Fruit fly (Drosophila melanogaster) whole organism, embryonic: ENCODE measurements around the gene sdt.

ENCODE experiments used
- ATbp ChIP-seq: fragments of 200-800 bp; sonication (Bioruptor generic); optimal IDR thresholded peaks from 2 replicates; lab custom pipeline; 2017; ENCODE audit warnings: missing biosample characterization, mild to moderate bottlenecking, missing genetic modification characterization, missing genetic modification reagents
- Adf1 ChIP-seq: fragments of 200-800 bp; sonication (Bioruptor generic); IDR thresholded peaks from 2 replicates; pipeline ENCODE4 v1.3.6; 2022; ENCODE audit warnings: missing biosample characterization, missing genetic modification characterization
- Asciz ChIP-seq: fragments of 200-800 bp; sonication (Bioruptor generic); optimal IDR thresholded peaks from 2 replicates; lab custom pipeline; 2017; ENCODE audit warnings: missing biosample characterization, mild to moderate bottlenecking, missing genetic modification characterization, missing genetic modification reagents
- Blimp-1 ChIP-seq: fragments of 200-800 bp; sonication (Bioruptor generic); optimal IDR thresholded peaks from 3 replicates; lab custom pipeline; 2018; ENCODE audit warnings: missing biosample characterization, missing genetic modification characterization, mild to moderate bottlenecking, moderate library complexity, missing genetic modification reagents
- CG10959 ChIP-seq: fragments of 200-800 bp; sonication (Bioruptor generic); IDR thresholded peaks from 2 replicates; pipeline ENCODE4 v1.3.6; 2022; ENCODE audit warnings: missing biosample characterization, missing genetic modification characterization
- CG11695 ChIP-seq: fragments of 200-800 bp; sonication (Bioruptor generic); IDR thresholded peaks from 3 replicates; pipeline ENCODE4 v1.3.6; 2022; ENCODE audit warnings: missing biosample characterization, missing genetic modification characterization
- CG12769 ChIP-seq: fragments of 200-800 bp; sonication (Bioruptor generic); optimal IDR thresholded peaks from 2 replicates; lab custom pipeline; 2019; ENCODE audit warnings: missing biosample characterization, mild to moderate bottlenecking, missing genetic modification characterization, moderate library complexity
- CG13287 ChIP-seq: fragments of 200-800 bp; sonication (Bioruptor generic); IDR thresholded peaks from 2 replicates; pipeline ENCODE4 v1.3.6; 2022; ENCODE audit warnings: missing biosample characterization, missing genetic modification characterization; ENCODE audit not compliant: partially characterized antibody
- CG13775 ChIP-seq: fragments of 200-800 bp; sonication (Bioruptor generic); optimal IDR thresholded peaks from 3 replicates; lab custom pipeline; 2017; ENCODE audit warnings: missing biosample characterization, mild to moderate bottlenecking, missing genetic modification characterization
- CG14014 ChIP-seq: fragments of 200-800 bp; sonication (Bioruptor generic); IDR thresholded peaks from 2 replicates; pipeline ENCODE4 v1.3.6; 2022; ENCODE audit warnings: missing biosample characterization, missing genetic modification characterization
- CG15514 ChIP-seq: fragments of 200-800 bp; sonication (Bioruptor generic); optimal IDR thresholded peaks from 3 replicates; lab custom pipeline; 2017; ENCODE audit warnings: missing biosample characterization, missing genetic modification characterization, mild to moderate bottlenecking, moderate library complexity, missing genetic modification reagents
- CG17186 ChIP-seq: fragments of 200-800 bp; sonication (Bioruptor generic); optimal IDR thresholded peaks from 3 replicates; lab custom pipeline; 2017; ENCODE audit warnings: missing biosample characterization, missing genetic modification reagents, missing genetic modification characterization
- CG1792 ChIP-seq: fragments of 200-800 bp; sonication (Bioruptor generic); optimal IDR thresholded peaks from 2 replicates; lab custom pipeline; 2016; ENCODE audit warnings: missing biosample characterization, missing genetic modification characterization
- CG3407 ChIP-seq: fragments of 200-800 bp; sonication (Bioruptor generic); optimal IDR thresholded peaks from 2 replicates; lab custom pipeline; 2018; ENCODE audit warnings: missing biosample characterization, mild to moderate bottlenecking, missing genetic modification characterization
- CG34224 ChIP-seq: fragments of 200-800 bp; sonication (Bioruptor generic); IDR thresholded peaks from 3 replicates; pipeline ENCODE4 v1.3.6; 2022; ENCODE audit warnings: missing biosample characterization, missing genetic modification characterization; ENCODE audit not compliant: partially characterized antibody
- CG4328 ChIP-seq: fragments of 200-800 bp; sonication (Bioruptor generic); optimal IDR thresholded peaks from 3 replicates; lab custom pipeline; 2017; ENCODE audit warnings: missing biosample characterization, missing genetic modification reagents, missing genetic modification characterization
- CG7786 ChIP-seq: fragments of 200-800 bp; sonication (Bioruptor generic); optimal IDR thresholded peaks from 2 replicates; lab custom pipeline; 2016; ENCODE audit warnings: missing biosample characterization, missing genetic modification characterization
- CG8281 ChIP-seq: fragments of 200-800 bp; sonication (Bioruptor generic); optimal IDR thresholded peaks from 2 replicates; lab custom pipeline; 2018; ENCODE audit warnings: missing biosample characterization, mild to moderate bottlenecking, missing genetic modification characterization, moderate library complexity
- CG8359 ChIP-seq: fragments of 200-800 bp; sonication (Bioruptor generic); optimal IDR thresholded peaks from 2 replicates; lab custom pipeline; 2017; ENCODE audit warnings: missing biosample characterization, mild to moderate bottlenecking, missing genetic modification characterization, borderline replicate concordance
- CG9215 ChIP-seq: fragments of 200-800 bp; sonication (Bioruptor generic); IDR thresholded peaks from 2 replicates; pipeline ENCODE4 v1.3.6; 2022; ENCODE audit warnings: missing biosample characterization, missing genetic modification characterization
- CHES-1-like ChIP-seq: fragments of 200-800 bp; sonication (Bioruptor generic); optimal IDR thresholded peaks from 2 replicates; lab custom pipeline; 2016; ENCODE audit warnings: missing biosample characterization, missing genetic modification characterization
- D19A ChIP-seq: fragments of 200-800 bp; optimal IDR thresholded peaks from 3 replicates; lab custom pipeline; 2019; ENCODE audit warnings: missing biosample characterization, mild to moderate bottlenecking, missing genetic modification characterization, moderate library complexity
- E2f1 ChIP-seq: fragments of 200-800 bp; sonication (Bioruptor generic); IDR thresholded peaks from 2 replicates; pipeline ENCODE4 v1.3.6; 2022; ENCODE audit warnings: missing biosample characterization, missing genetic modification characterization
- H15 ChIP-seq: fragments of 200-800 bp; sonication (Bioruptor generic); IDR thresholded peaks from 3 replicates; pipeline ENCODE4 v1.3.6; 2022; ENCODE audit warnings: missing biosample characterization, missing genetic modification characterization
- H2.0 ChIP-seq: fragments of 200-800 bp; sonication (Bioruptor generic); IDR thresholded peaks from 2 replicates; pipeline ENCODE4 v1.3.6; 2022; ENCODE audit warnings: missing biosample characterization, missing genetic modification characterization
- HLH54F ChIP-seq: fragments of 200-800 bp; sonication (Bioruptor generic); optimal IDR thresholded peaks from 3 replicates; lab custom pipeline; 2016; ENCODE audit warnings: missing biosample characterization, missing genetic modification characterization
- Lim3 ChIP-seq: fragments of 200-800 bp; sonication (Bioruptor generic); IDR thresholded peaks from 2 replicates; pipeline ENCODE4 v1.3.6; 2022; ENCODE audit warnings: missing biosample characterization, missing genetic modification characterization
- Mrtf ChIP-seq: fragments of 200-800 bp; sonication (Bioruptor generic); IDR thresholded peaks from 3 replicates; pipeline ENCODE4 v1.3.6; 2022; ENCODE audit warnings: missing biosample characterization, missing genetic modification characterization
- Rfx ChIP-seq: fragments of 200-800 bp; sonication (Bioruptor generic); IDR thresholded peaks from 2 replicates; pipeline ENCODE4 v1.3.6; 2022; ENCODE audit warnings: missing biosample characterization, missing genetic modification characterization
- Sry-δ ChIP-seq: fragments of 200-800 bp; sonication (Bioruptor generic); optimal IDR thresholded peaks from 2 replicates; lab custom pipeline; 2016; ENCODE audit warnings: missing biosample characterization, missing genetic modification characterization
- Ssrp ChIP-seq: fragments of 200-800 bp; sonication (Bioruptor generic); optimal IDR thresholded peaks from 2 replicates; lab custom pipeline; 2018; ENCODE audit warnings: missing biosample characterization, mild to moderate bottlenecking, missing genetic modification characterization, moderate library complexity
- YL-1 ChIP-seq: fragments of 200-800 bp; sonication (Bioruptor generic); optimal IDR thresholded peaks from 3 replicates; lab custom pipeline; 2017; ENCODE audit warnings: missing biosample characterization, mild to moderate bottlenecking, missing genetic modification characterization
- abd-A ChIP-seq: fragments of 200-800 bp; sonication (Bioruptor generic); optimal IDR thresholded peaks from 3 replicates; lab custom pipeline; 2019; ENCODE audit warnings: missing biosample characterization, mild to moderate bottlenecking, missing genetic modification characterization, moderate library complexity
- bcd ChIP-seq: fragments of 200-800 bp; sonication (Bioruptor generic); optimal IDR thresholded peaks from 2 replicates; lab custom pipeline; 2017; ENCODE audit warnings: missing biosample characterization, mild to moderate bottlenecking, missing genetic modification characterization
- bigmax ChIP-seq: fragments of 200-800 bp; sonication (Bioruptor generic); optimal IDR thresholded peaks from 2 replicates; lab custom pipeline; 2018; ENCODE audit warnings: missing biosample characterization, mild to moderate bottlenecking, missing genetic modification characterization
- btn ChIP-seq: fragments of 200-800 bp; sonication (Bioruptor generic); optimal IDR thresholded peaks from 2 replicates; lab custom pipeline; 2016; ENCODE audit warnings: missing biosample characterization, missing genetic modification characterization
- ci ChIP-seq: fragments of 200-800 bp; sonication (Bioruptor generic); IDR thresholded peaks from 3 replicates; pipeline ENCODE4 v1.3.6; 2022; ENCODE audit warnings: missing biosample characterization, missing genetic modification characterization
- crc ChIP-seq: fragments of 200-800 bp; sonication (Bioruptor generic); optimal IDR thresholded peaks from 2 replicates; lab custom pipeline; 2016; ENCODE audit warnings: missing biosample characterization, missing genetic modification characterization
- dpn ChIP-seq, 2 experiments: fragments of 200-800 bp; sonication (Bioruptor generic); optimal IDR thresholded peaks; 3 replicates each; lab custom pipeline; 2016; ENCODE audit warnings: missing biosample characterization in 2 of 2, missing genetic modification characterization in 2 of 2
- grau ChIP-seq: fragments of 200-800 bp; optimal IDR thresholded peaks from 3 replicates; lab custom pipeline; 2019; ENCODE audit warnings: missing biosample characterization, mild to moderate bottlenecking, missing genetic modification characterization, moderate library complexity
- hth ChIP-seq: fragments of >200 bp; optimal IDR thresholded peaks from 2 replicates; lab custom pipeline; 2017; ENCODE audit warnings: inconsistent platforms
- inv ChIP-seq: fragments of 200-800 bp; sonication (Bioruptor generic); IDR thresholded peaks from 2 replicates; pipeline ENCODE4 v1.3.6; 2022; ENCODE audit warnings: missing biosample characterization, missing genetic modification characterization; ENCODE audit not compliant: partially characterized antibody
- kni ChIP-seq: fragments of 200-800 bp; sonication (Bioruptor generic); optimal IDR thresholded peaks from 3 replicates; lab custom pipeline; 2017; ENCODE audit warnings: mild to moderate bottlenecking, missing biosample characterization, missing genetic modification reagents, missing genetic modification characterization
- luna ChIP-seq: fragments of 200-800 bp; sonication (Bioruptor generic); optimal IDR thresholded peaks from 2 replicates; lab custom pipeline; 2016; ENCODE audit warnings: missing biosample characterization, missing genetic modification characterization
- nom ChIP-seq: fragments of 200-800 bp; sonication (Bioruptor generic); optimal IDR thresholded peaks from 2 replicates; lab custom pipeline; 2017; ENCODE audit warnings: missing biosample characterization, missing genetic modification characterization, mild to moderate bottlenecking, moderate library complexity, missing genetic modification reagents
- sc ChIP-seq, 3 experiments: fragments of >200 bp in 2 of 3; fragments of 200-800 bp in 1 of 3; sonication (Bioruptor generic) in 1 of 3; optimal IDR thresholded peaks; 2 replicates in 2 of 3; 3 replicates in 1 of 3; lab custom pipeline; 2017; ENCODE audit warnings: mild to moderate bottlenecking in 1 of 3, missing biosample characterization in 1 of 3, missing genetic modification characterization in 1 of 3, missing genetic modification reagents in 1 of 3
- unc-4 ChIP-seq: fragments of 200-800 bp; sonication (Bioruptor generic); IDR thresholded peaks from 2 replicates; pipeline ENCODE4 v1.3.6; 2022; ENCODE audit warnings: missing biosample characterization, missing genetic modification characterization; ENCODE audit not compliant: partially characterized antibody
- vnd ChIP-seq: fragments of 200-800 bp; sonication (Bioruptor generic); IDR thresholded peaks from 3 replicates; pipeline ENCODE4 v1.3.6; 2022; ENCODE audit warnings: missing biosample characterization, missing genetic modification characterization; ENCODE audit not compliant: partially characterized antibody
- zen2 ChIP-seq: fragments of 200-800 bp; sonication (Bioruptor generic); IDR thresholded peaks from 3 replicates; pipeline ENCODE4 v1.3.6; 2022; ENCODE audit warnings: missing biosample characterization, missing genetic modification characterization; ENCODE audit not compliant: partially characterized antibody

The sdt gene

DNA sequence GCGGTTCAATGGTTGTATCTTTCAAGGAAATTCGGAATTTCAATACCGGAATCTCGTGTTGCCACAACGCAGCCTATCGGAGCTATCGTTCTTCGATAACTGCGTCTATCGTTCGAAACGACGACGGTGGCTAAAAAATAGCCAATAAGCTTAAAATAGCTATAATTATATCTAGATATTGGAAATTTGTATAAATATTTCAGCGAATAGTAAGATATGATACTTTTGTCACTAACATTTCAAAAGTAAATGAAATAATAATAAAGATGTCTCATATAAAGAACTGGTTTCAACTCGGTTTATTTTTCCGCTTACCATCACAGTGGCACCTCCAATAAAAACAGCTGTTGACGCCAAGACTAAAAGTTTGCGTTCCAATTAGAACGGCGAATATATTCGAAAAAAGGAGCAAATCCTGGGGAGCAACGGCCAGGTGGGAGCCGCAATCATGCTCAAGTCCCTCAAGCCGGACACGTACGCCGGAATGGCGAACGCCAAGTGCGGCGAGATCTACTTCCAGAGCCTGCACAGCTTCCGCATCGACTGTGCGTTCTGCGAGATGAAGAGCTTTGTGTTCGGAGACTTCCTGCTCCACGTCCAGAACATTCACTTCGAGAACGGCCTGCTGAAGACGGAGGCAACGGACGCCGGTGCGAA is 32.7 kb upstream of the sdt start, which contains the start of the genes alpha-PheRS and CG2129 (continued):
- TF ChIP-seq zen2 (GFP tag; lab: Robert Waterston, UW), result no peak; the same call in 2 of the 3 replicates
- TF ChIP-seq CG3407 (GFP tag; lab: Kevin White, UChicago), result no peak
- TF ChIP-seq bcd (GFP tag; lab: Kevin White, UChicago), result no peak
- TF ChIP-seq unc-4, result peak; percentile 54
- no peak for TF ChIP-seq H2.0 (GFP tag; lab: Robert Waterston, UW)
- no peak for TF ChIP-seq vnd
- no peak for TF ChIP-seq bigmax (GFP tag; lab: Kevin White, UChicago)
- TF ChIP-seq Adf1, result no peak
- no peak for TF ChIP-seq H15
- TF ChIP-seq HLH54F (GFP tag; lab: Kevin White, UChicago), result peak; percentile 6
- TF ChIP-seq CG17186, result peak; percentile 38
- peak; percentile 32; the same call in 1 of the 3 replicates for TF ChIP-seq CG34224
- no peak for TF ChIP-seq btn
- peak; percentile 17 for TF ChIP-seq CG13775 (GFP tag; lab: Kevin White, UChicago)
- TF ChIP-seq Mrtf (GFP tag; lab: Robert Waterston, UW), result no peak
- no peak for TF ChIP-seq CG11695 (GFP tag; lab: Robert Waterston, UW)
- TF ChIP-seq CG8281 (tag; lab: Kevin White, UChicago), result no peak
- TF ChIP-seq CG13287 (GFP tag; lab: Robert Waterston, UW), result peak; percentile 53; the same call in 1 of the 2 replicates
- TF ChIP-seq YL-1 (GFP tag; lab: Kevin White, UChicago), result peak; percentile 64
- TF ChIP-seq CG4328 (GFP tag; lab: Kevin White, UChicago), result peak; percentile 3
- no peak for TF ChIP-seq Blimp-1 (GFP tag; lab: Kevin White, UChicago)
- no peak for TF ChIP-seq D19A (tag; lab: Kevin White, UChicago)
- TF ChIP-seq grau (tag; lab: Kevin White, UChicago), result peak; percentile 51
- TF ChIP-seq ci (GFP tag; lab: Robert Waterston, UW), result no peak
- TF ChIP-seq Ssrp (tag; lab: Kevin White, UChicago), result no peak
- no peak for TF ChIP-seq inv (GFP tag; lab: Robert Waterston, UW)
- TF ChIP-seq CG14014 (GFP tag; lab: Robert Waterston, UW), result 0 out of 2 replicates have a peak, but pooled peaks have one; percentile 18
- no peak for TF ChIP-seq CG7786 (GFP tag; lab: Kevin White, UChicago)
- TF ChIP-seq E2f1 (GFP tag; lab: Robert Waterston, UW), result no peak
- TF ChIP-seq CG9215 (GFP tag; lab: Robert Waterston, UW), result no peak
- no peak for TF ChIP-seq Asciz (GFP tag; lab: Kevin White, UChicago)
- no peak for TF ChIP-seq hth (lab: Kevin White, UChicago)
- no peak for TF ChIP-seq ATbp (GFP tag; lab: Kevin White, UChicago)
- TF ChIP-seq CG8359 (GFP tag; lab: Kevin White, UChicago), result no peak
- no peak for TF ChIP-seq CG12769
- TF ChIP-seq luna (GFP tag; lab: Kevin White, UChicago), result no peak
- TF ChIP-seq Sry-δ, result peak; percentile 10
- no peak for TF ChIP-seq dpn (GFP tag; optimal IDR thresholded peaks at IDR 0.05; lab: Kevin White, UChicago)
- TF ChIP-seq crc, result no peak
- no peak for TF ChIP-seq CG1792 (GFP tag; lab: Kevin White, UChicago)
- TF ChIP-seq CHES-1-like (GFP tag; lab: Kevin White, UChicago), result no peak
- TF ChIP-seq kni (GFP tag; lab: Kevin White, UChicago), result no peak
- TF ChIP-seq CG10959, result no peak
- no peak for TF ChIP-seq abd-A (tag; lab: Kevin White, UChicago)
- no peak for TF ChIP-seq nom
- no peak for TF ChIP-seq sc (optimal IDR thresholded peaks at IDR 0.05; lab: Kevin White, UChicago)
- no peak for TF ChIP-seq sc (GFP tag; optimal IDR thresholded peaks at IDR 0.05; lab: Kevin White, UChicago)
- peak; percentile 96 for TF ChIP-seq CG15514
- TF ChIP-seq Rfx (GFP tag; lab: Robert Waterston, UW), result peak; percentile 46; the same call in 1 of the 2 replicates
- TF ChIP-seq Lim3 (GFP tag; lab: Robert Waterston, UW), result no peak
